Worm (Caenorhabditis elegans) whole organism, midembryonic: ENCODE measurements around the gene srh-265.

Source experiments
- T22C8.4 ChIP-seq: fragments of 200-800 bp; sonication (Bioruptor generic); IDR thresholded peaks from 2 replicates; pipeline ENCODE4 v1.3.6; 2022; ENCODE audit warnings: missing genetic modification characterization, missing compliant biosample characterization
- cog-1 ChIP-seq: sonication (generic microtip); optimal IDR thresholded peaks from 2 replicates; lab custom pipeline; 2016; ENCODE audit warnings: missing genetic modification characterization, missing compliant biosample characterization
- flt-1 ChIP-seq: fragments of 200-800 bp; sonication (Bioruptor generic); IDR thresholded peaks from 2 replicates; pipeline ENCODE4 v1.3.6; 2022; ENCODE audit warnings: missing genetic modification characterization, missing compliant biosample characterization
- klf-2 ChIP-seq: fragments of 200-800 bp; sonication (Bioruptor generic); conservative IDR thresholded peaks from 2 replicates; pipeline ENCODE4 v1.3.6; 2022; ENCODE audit warnings: missing genetic modification reagents, missing genetic modification characterization, missing compliant biosample characterization
- med-1 ChIP-seq: sonication (generic microtip); optimal IDR thresholded peaks from 2 replicates; lab custom pipeline; 2017; ENCODE audit warnings: missing genetic modification characterization, mild to moderate bottlenecking, missing compliant biosample characterization, antibody characterized with exemption, missing genetic modification reagents; ENCODE audit not compliant: insufficient read depth
- ref-1 ChIP-seq: fragments of 200-800 bp; sonication (Bioruptor generic); conservative IDR thresholded peaks from 2 replicates; pipeline ENCODE4 v1.3.6; 2022; ENCODE audit warnings: missing genetic modification reagents, missing genetic modification characterization, missing compliant biosample characterization
- tab-1 ChIP-seq: fragments of 200-800 bp; sonication (Bioruptor generic); IDR thresholded peaks from 2 replicates; pipeline ENCODE4 v1.3.6; 2022; ENCODE audit warnings: missing genetic modification characterization, missing compliant biosample characterization
- ztf-23 ChIP-seq: fragments of 200-800 bp; sonication (Bioruptor generic); IDR thresholded peaks from 2 replicates; pipeline ENCODE4 v1.3.6; 2022; ENCODE audit warnings: missing genetic modification reagents, missing genetic modification characterization, missing compliant biosample characterization

DNA sequence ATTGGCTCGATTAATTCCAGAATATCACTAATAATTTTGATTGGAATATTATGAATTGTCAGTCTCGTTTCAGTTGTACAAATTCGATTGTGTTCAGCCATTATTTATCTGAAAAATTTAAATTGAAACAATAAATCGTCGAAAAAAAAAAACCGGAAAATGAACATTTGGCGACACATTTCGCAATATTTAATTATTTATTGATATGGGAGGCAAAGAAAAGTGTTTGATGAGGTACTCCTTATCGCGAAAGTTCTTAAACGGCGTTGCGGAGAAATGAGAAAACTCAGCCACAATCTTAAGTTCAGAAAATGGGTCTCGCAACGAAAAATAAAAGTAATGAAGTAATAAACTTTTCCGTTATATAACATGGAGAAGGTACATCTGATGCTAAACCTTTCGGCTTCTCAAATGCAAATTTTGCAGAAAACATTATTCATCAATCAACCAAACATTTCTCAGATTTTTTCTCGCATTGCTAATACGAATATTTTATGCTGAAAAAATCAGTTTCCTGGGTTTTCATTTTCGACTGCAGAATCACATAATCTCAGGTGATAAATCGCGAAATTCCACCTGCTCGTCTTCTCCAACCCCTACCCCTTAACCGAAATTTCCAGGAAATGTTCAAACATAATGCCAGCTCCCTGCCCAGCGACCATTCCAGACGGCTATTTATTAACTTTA is 16.2 kb upstream of the srh-265 start, which contains the start of the genes T06E6.15 and sri-7:
- no peak for TF ChIP-seq flt-1
- TF ChIP-seq cog-1 (tag; lab: Kevin White, UChicago), result no peak
- no peak for TF ChIP-seq klf-2 (GFP tag; lab: Robert Waterston, UW)
- no peak for TF ChIP-seq ref-1 (GFP tag; lab: Robert Waterston, UW)
- TF ChIP-seq tab-1 (GFP tag; lab: Robert Waterston, UW), result no peak
- TF ChIP-seq T22C8.4 (GFP tag; lab: Robert Waterston, UW), result no peak
- TF ChIP-seq med-1 (GFP tag; lab: Kevin White, UChicago), result no peak
- no peak for TF ChIP-seq ztf-23 (GFP tag; lab: Robert Waterston, UW)
